Worm (Caenorhabditis elegans) whole organism, L1 larva: ENCODE measurements around the gene F54D5.9.

ENCODE experiments used
- C16A3.4 ChIP-seq: fragments of 150-350 bp; optimal IDR thresholded peaks from 2 replicates; lab custom pipeline; 2014; ENCODE audit warnings: missing biosample characterization, missing genetic modification characterization
- C34B4.2 ChIP-seq: sonication (generic microtip); optimal IDR thresholded peaks from 2 replicates; lab custom pipeline; 2017; ENCODE audit warnings: mild to moderate bottlenecking, missing genetic modification characterization, missing compliant biosample characterization
- F16B12.6 ChIP-seq: fragments of 150-350 bp; optimal IDR thresholded peaks from 2 replicates; lab custom pipeline; 2014; ENCODE audit warnings: missing biosample characterization, missing genetic modification characterization
- aly-2 ChIP-seq: fragments of 150-350 bp; optimal IDR thresholded peaks from 2 replicates; lab custom pipeline; 2014; ENCODE audit warnings: missing biosample characterization, missing genetic modification characterization
- ama-1 ChIP-seq: fragments of 150-350 bp; optimal IDR thresholded peaks from 2 replicates; lab custom pipeline; 2014
- blmp-1 ChIP-seq: fragments of 150-350 bp; optimal IDR thresholded peaks from 2 replicates; lab custom pipeline; 2014; ENCODE audit warnings: missing biosample characterization, missing genetic modification characterization
- ceh-63 ChIP-seq: fragments of 200-800 bp; sonication (Bioruptor generic); optimal IDR thresholded peaks from 2 replicates; lab custom pipeline; 2018; ENCODE audit warnings: mild to moderate bottlenecking, missing genetic modification characterization, missing compliant biosample characterization
- ceh-8 ChIP-seq: fragments of 200-800 bp; sonication (Bioruptor generic); optimal IDR thresholded peaks from 2 replicates; lab custom pipeline; 2018; ENCODE audit warnings: mild to moderate bottlenecking, missing genetic modification characterization, moderate library complexity, missing compliant biosample characterization
- ceh-88 ChIP-seq: fragments of 200-800 bp; sonication (Bioruptor generic); IDR thresholded peaks from 2 replicates; pipeline ENCODE4 v1.3.6; 2022; ENCODE audit warnings: missing genetic modification characterization, missing compliant biosample characterization
- ceh-90 ChIP-seq: sonication (generic microtip); optimal IDR thresholded peaks from 2 replicates; lab custom pipeline; 2016; ENCODE audit warnings: missing genetic modification characterization, missing compliant biosample characterization
- ces-1 ChIP-seq: fragments of 150-350 bp; optimal IDR thresholded peaks from 2 replicates; lab custom pipeline; 2014; ENCODE audit warnings: missing biosample characterization, missing genetic modification reagents, missing genetic modification characterization
- dpl-1 ChIP-seq, 3 experiments: fragments of 150-350 bp in 2 of 3; sonication (generic microtip) in 1 of 3; optimal IDR thresholded peaks; 2 replicates each; lab custom pipeline; 2014 to 2017; ENCODE audit warnings: missing biosample characterization in 3 of 3, missing genetic modification characterization in 3 of 3, missing genetic modification reagents in 3 of 3
- efl-1 ChIP-seq, 4 experiments: fragments of 150-350 bp; optimal IDR thresholded peaks in 3 of 4; peaks in 1 of 4; 1 replicate in 1 of 4; 2 replicates in 3 of 4; lab custom pipeline; 2014; ENCODE audit warnings: missing biosample characterization in 2 of 4, missing genetic modification characterization in 2 of 4, missing genetic modification reagents in 2 of 4
- egl-27 ChIP-seq, 2 experiments: fragments of 150-350 bp in 1 of 2; sonication (generic microtip); optimal IDR thresholded peaks; 3 replicates each; lab custom pipeline; 2017 to 2018; ENCODE audit warnings: missing biosample characterization in 2 of 2, missing genetic modification characterization in 2 of 2, missing genetic modification reagents in 2 of 2
- fos-1 ChIP-seq: fragments of 150-350 bp; optimal IDR thresholded peaks from 2 replicates; lab custom pipeline; 2014; ENCODE audit warnings: missing biosample characterization, missing genetic modification characterization
- grh-1 ChIP-seq: fragments of 200-800 bp; sonication (Bioruptor generic); IDR thresholded peaks from 2 replicates; pipeline ENCODE4 v1.3.6; 2022; ENCODE audit warnings: missing genetic modification reagents, missing genetic modification characterization, missing compliant biosample characterization
- hlh-17 ChIP-seq: fragments of 200-800 bp; sonication (Bioruptor generic); optimal IDR thresholded peaks from 2 replicates; lab custom pipeline; 2018; ENCODE audit warnings: missing genetic modification characterization, mild to moderate bottlenecking, missing compliant biosample characterization, moderate library complexity, borderline replicate concordance
- hlh-4 ChIP-seq: sonication (generic microtip); optimal IDR thresholded peaks from 2 replicates; lab custom pipeline; 2016; ENCODE audit warnings: mild to moderate bottlenecking, missing genetic modification characterization, missing compliant biosample characterization
- lin-15B ChIP-seq: fragments of 150-350 bp; sonication (generic microtip); optimal IDR thresholded peaks from 3 replicates; lab custom pipeline; 2014; ENCODE audit warnings: missing biosample characterization, missing genetic modification characterization
- lin-35 ChIP-seq, 2 experiments: fragments of 150-350 bp; optimal IDR thresholded peaks; 2 replicates each; lab custom pipeline; 2014; ENCODE audit warnings: missing biosample characterization in 2 of 2, missing genetic modification characterization in 2 of 2, missing genetic modification reagents in 2 of 2
- lir-3 ChIP-seq: sonication (generic microtip); optimal IDR thresholded peaks from 2 replicates; lab custom pipeline; 2016; ENCODE audit warnings: mild to moderate bottlenecking, missing genetic modification characterization, moderate library complexity, missing compliant biosample characterization; ENCODE audit not compliant: poor library complexity
- lsy-2 ChIP-seq, 2 experiments: fragments of 150-350 bp; optimal IDR thresholded peaks; 2 replicates each; lab custom pipeline; 2014; ENCODE audit warnings: missing biosample characterization in 2 of 2, missing genetic modification characterization in 2 of 2
- mep-1 ChIP-seq: fragments of 150-350 bp; optimal IDR thresholded peaks from 2 replicates; lab custom pipeline; 2014; ENCODE audit warnings: missing biosample characterization, missing genetic modification characterization
- nhr-11 ChIP-seq: fragments of 150-350 bp; optimal IDR thresholded peaks from 2 replicates; lab custom pipeline; 2014; ENCODE audit warnings: missing biosample characterization, missing genetic modification characterization
- nhr-12 ChIP-seq: sonication (generic microtip); optimal IDR thresholded peaks from 2 replicates; lab custom pipeline; 2017; ENCODE audit warnings: missing biosample characterization, missing genetic modification characterization
- nhr-237 ChIP-seq: fragments of 150-350 bp; optimal IDR thresholded peaks from 2 replicates; lab custom pipeline; 2014; ENCODE audit warnings: missing biosample characterization, missing genetic modification characterization
- nhr-76 ChIP-seq: sonication (generic microtip); optimal IDR thresholded peaks from 2 replicates; lab custom pipeline; 2017; ENCODE audit warnings: missing biosample characterization, missing genetic modification characterization
- nhr-77 ChIP-seq: fragments of 150-350 bp; optimal IDR thresholded peaks from 2 replicates; lab custom pipeline; 2014; ENCODE audit warnings: missing biosample characterization, missing genetic modification characterization
- nhr-84 ChIP-seq: sonication (generic microtip); optimal IDR thresholded peaks from 2 replicates; lab custom pipeline; 2017; ENCODE audit warnings: missing biosample characterization, missing genetic modification characterization
- pax-3 ChIP-seq: fragments of 200-800 bp; sonication (Bioruptor generic); optimal IDR thresholded peaks from 2 replicates; lab custom pipeline; 2018; ENCODE audit warnings: mild to moderate bottlenecking, missing genetic modification characterization, moderate library complexity, missing compliant biosample characterization
- snpc-4 ChIP-seq: fragments of 150-350 bp; optimal IDR thresholded peaks from 2 replicates; lab custom pipeline; 2014; ENCODE audit warnings: missing biosample characterization, missing genetic modification characterization
- sptf-1 ChIP-seq: fragments of 150-350 bp; optimal IDR thresholded peaks from 2 replicates; lab custom pipeline; 2014; ENCODE audit warnings: missing biosample characterization, missing genetic modification characterization
- sup-37 ChIP-seq: fragments of 200-800 bp; sonication (Bioruptor generic); optimal IDR thresholded peaks from 2 replicates; lab custom pipeline; 2018; ENCODE audit warnings: mild to moderate bottlenecking, missing genetic modification characterization, missing compliant biosample characterization
- unc-130 ChIP-seq: fragments of 150-350 bp; optimal IDR thresholded peaks from 2 replicates; lab custom pipeline; 2017; ENCODE audit warnings: missing biosample characterization, missing genetic modification characterization, inconsistent platforms
- unc-30 ChIP-seq: sonication (generic microtip); optimal IDR thresholded peaks from 2 replicates; lab custom pipeline; 2017; ENCODE audit warnings: missing biosample characterization, missing genetic modification characterization
- unc-62 ChIP-seq: fragments of 150-350 bp; optimal IDR thresholded peaks from 2 replicates; lab custom pipeline; 2014; ENCODE audit warnings: missing biosample characterization, missing genetic modification reagents, missing genetic modification characterization
- unc-98 ChIP-seq: fragments of 200-800 bp; sonication (Bioruptor generic); IDR thresholded peaks from 2 replicates; pipeline ENCODE4 v1.3.6; 2022; ENCODE audit warnings: missing genetic modification characterization, missing compliant biosample characterization
- vab-15 ChIP-seq: sonication (generic microtip); optimal IDR thresholded peaks from 2 replicates; lab custom pipeline; 2017; ENCODE audit warnings: missing genotype, mild to moderate bottlenecking, missing genetic modification characterization, missing compliant biosample characterization
- zag-1 ChIP-seq: fragments of 150-350 bp; optimal IDR thresholded peaks from 2 replicates; lab custom pipeline; 2014; ENCODE audit warnings: missing biosample characterization, missing genetic modification characterization
- zip-4 ChIP-seq: fragments of 200-800 bp; sonication (Bioruptor generic); optimal IDR thresholded peaks from 2 replicates; lab custom pipeline; 2018; ENCODE audit warnings: mild to moderate bottlenecking, missing genetic modification characterization, moderate library complexity, missing compliant biosample characterization

F54D5.9 gene

ce11 chrII:11544714-11545113, at the start of gene F54D5.9:
TSS of gene F54D5.9 (minus strand) at chrII:11544828.
- no peak for TF ChIP-seq hlh-4 (tag; lab: Kevin White, UChicago)
- TF ChIP-seq hlh-17 (GFP tag; lab: Kevin White, UChicago): no peak
- no peak for TF ChIP-seq lsy-2 (tag; optimal IDR thresholded peaks at IDR 0.05; lab: Kevin White, UChicago)
- TF ChIP-seq nhr-77: no peak
- TF ChIP-seq ceh-88 (GFP tag; lab: Robert Waterston, UW): no peak
- no peak for TF ChIP-seq aly-2
- no peak for TF ChIP-seq nhr-237 (tag; lab: Kevin White, UChicago)
- no peak for TF ChIP-seq ceh-8 (GFP tag; lab: Kevin White, UChicago)
- TF ChIP-seq lin-15B (tag; lab: Kevin White, UChicago): no peak
- no peak for TF ChIP-seq grh-1 (GFP tag; lab: Robert Waterston, UW)
- TF ChIP-seq unc-130 (tag; lab: Kevin White, UChicago): no peak
- no peak for TF ChIP-seq zip-4
- TF ChIP-seq sup-37 (GFP tag; lab: Kevin White, UChicago): no peak
- no peak for TF ChIP-seq zag-1
- TF ChIP-seq sptf-1: no peak
- TF ChIP-seq C16A3.4 (tag; lab: Kevin White, UChicago): no peak
- no peak for TF ChIP-seq ama-1
- no peak for TF ChIP-seq lir-3 (tag; lab: Kevin White, UChicago)
- TF ChIP-seq C34B4.2 (tag; lab: Kevin White, UChicago): no peak
- no peak for TF ChIP-seq lin-35 (GFP tag; optimal IDR thresholded peaks at IDR 0.05; lab: Kevin White, UChicago)

ce11 chrII:11592023-11592422, 47.4 kb upstream of the F54D5.9 start, which contains the start of gene F07A11.1:
TSS of gene F07A11.1 (minus strand) at chrII:11592123.
- TF ChIP-seq ceh-63 (GFP tag; lab: Kevin White, UChicago) (no peak), aly-2 (no peak), nhr-237 (tag; lab: Kevin White, UChicago) (no peak), vab-15 (tag; lab: Kevin White, UChicago) (no peak), ceh-90 (no peak), ceh-8 (GFP tag; lab: Kevin White, UChicago) (no peak), snpc-4 (tag; lab: Kevin White, UChicago) (no peak), blmp-1 (no peak), lin-15B (tag; lab: Kevin White, UChicago) (no peak), zip-4 (no peak), nhr-84 (tag; lab: Kevin White, UChicago) (no peak), fos-1 (tag; lab: Kevin White, UChicago) (no peak)

ce11 chrII:11591558-11591957, 46.9 kb upstream of the F54D5.9 start:
- TF ChIP-seq sup-37 (GFP tag; lab: Kevin White, UChicago): no peak
- no peak for TF ChIP-seq nhr-12
- no peak for TF ChIP-seq pax-3 (tag; lab: Kevin White, UChicago)
- no peak for TF ChIP-seq mep-1 (tag; lab: Kevin White, UChicago)
- no peak for TF ChIP-seq unc-130 (tag; lab: Kevin White, UChicago)
- TF ChIP-seq egl-27 (tag; optimal IDR thresholded peaks at IDR 0.05; lab: Kevin White, UChicago): no peak
- TF ChIP-seq unc-30 (tag; lab: Kevin White, UChicago): no peak
- no peak for TF ChIP-seq F16B12.6 (tag; lab: Kevin White, UChicago)
- no peak for TF ChIP-seq nhr-76 (tag; lab: Kevin White, UChicago)
- TF ChIP-seq dpl-1 (GFP tag; optimal IDR thresholded peaks at IDR 0.05; lab: Kevin White, UChicago): no peak
- TF ChIP-seq nhr-11 (tag; lab: Kevin White, UChicago): no peak
- TF ChIP-seq lsy-2 (tag; optimal IDR thresholded peaks at IDR 0.05; lab: Kevin White, UChicago): no peak
- no peak for TF ChIP-seq ces-1 (GFP tag; lab: Kevin White, UChicago)
- TF ChIP-seq unc-98 (GFP tag; lab: Robert Waterston, UW): no peak

ce11 chrII:11588304-11588703, 43.7 kb upstream of the F54D5.9 start:
- TF ChIP-seq unc-62: no peak
- no peak for TF ChIP-seq efl-1 (optimal IDR thresholded peaks at IDR 0.05; lab: Kevin White, UChicago)
- TF ChIP-seq efl-1 (GFP tag; optimal IDR thresholded peaks at IDR 0.05 in 1 of 2; lab: Kevin White, UChicago): peak in 1 of 2 experiments; percentile 51
